Worm (Caenorhabditis elegans) whole organism, early embryonic: ENCODE results near the gene cyp-44A1.

Experiments
- B0310.2 ChIP-seq: sonication (generic microtip); optimal IDR thresholded peaks from 2 replicates; lab custom pipeline; 2016; ENCODE audit warnings: mild to moderate bottlenecking, missing genetic modification characterization, missing compliant biosample characterization
- F13C5.2 ChIP-seq: sonication (generic microtip); optimal IDR thresholded peaks from 2 replicates; lab custom pipeline; 2017; ENCODE audit warnings: mild to moderate bottlenecking, missing genetic modification characterization, inconsistent platforms, missing compliant biosample characterization
- ama-1 ChIP-seq: fragments of 150-350 bp; optimal IDR thresholded peaks from 2 replicates; lab custom pipeline; 2014
- ceh-13 ChIP-seq: fragments of 200-800 bp; sonication (Bioruptor generic); optimal IDR thresholded peaks from 2 replicates; lab custom pipeline; 2018; ENCODE audit warnings: mild to moderate bottlenecking, missing genetic modification characterization, missing compliant biosample characterization
- ceh-36 ChIP-seq: sonication (generic microtip); optimal IDR thresholded peaks from 2 replicates; lab custom pipeline; 2016; ENCODE audit warnings: missing genetic modification characterization, inconsistent platforms, missing compliant biosample characterization
- ets-7 ChIP-seq: sonication (generic microtip); optimal IDR thresholded peaks from 2 replicates; lab custom pipeline; 2016; ENCODE audit warnings: missing genotype, missing genetic modification characterization, missing compliant biosample characterization
- flt-1 ChIP-seq: fragments of 200-800 bp; sonication (Bioruptor generic); IDR thresholded peaks from 2 replicates; pipeline ENCODE4 v1.3.6; 2022; ENCODE audit warnings: missing genetic modification characterization, missing compliant biosample characterization
- hnd-1 ChIP-seq: sonication (generic microtip); optimal IDR thresholded peaks from 2 replicates; lab custom pipeline; 2016; ENCODE audit warnings: missing genetic modification characterization, missing compliant biosample characterization
- pes-1 ChIP-seq: fragments of 200-800 bp; sonication (Bioruptor generic); IDR thresholded peaks from 2 replicates; pipeline ENCODE4 v1.3.6; 2022; ENCODE audit warnings: missing genetic modification reagents, missing genetic modification characterization, missing compliant biosample characterization
- scrt-1 ChIP-seq: fragments of 200-800 bp; sonication (Bioruptor generic); IDR thresholded peaks from 2 replicates; pipeline ENCODE4 v1.3.6; 2022; ENCODE audit warnings: missing genetic modification characterization, missing compliant biosample characterization
- sea-1 ChIP-seq: fragments of 200-800 bp; sonication (Bioruptor generic); conservative IDR thresholded peaks from 2 replicates; pipeline ENCODE4 v1.3.6; 2022; ENCODE audit warnings: missing genetic modification characterization, missing compliant biosample characterization
- tbx-11 ChIP-seq: fragments of 200-800 bp; sonication (Bioruptor generic); IDR thresholded peaks from 2 replicates; pipeline ENCODE4 v1.3.6; 2022; ENCODE audit warnings: missing genetic modification characterization, missing compliant biosample characterization
- tbx-37 ChIP-seq: fragments of 200-800 bp; sonication (Bioruptor generic); conservative IDR thresholded peaks from 2 replicates; pipeline ENCODE4 v1.3.6; 2022; ENCODE audit warnings: missing genetic modification reagents, missing genetic modification characterization, missing compliant biosample characterization

ce11 chrII:5474946-5475345 lies 28.9 kb upstream of the cyp-44A1 start, which contains the start of gene ilcr-2:
- TF ChIP-seq tbx-37 (GFP tag; lab: Robert Waterston, UW) (no peak), ceh-13 (GFP tag; lab: Kevin White, UChicago) (no peak), scrt-1 (GFP tag; lab: Robert Waterston, UW) (no peak), B0310.2 (tag; lab: Kevin White, UChicago) (no peak), tbx-11 (GFP tag; lab: Robert Waterston, UW) (no peak), ama-1 (lab: Kevin White, UChicago) (no peak), pes-1 (GFP tag; lab: Robert Waterston, UW) (no peak), sea-1 (GFP tag; lab: Robert Waterston, UW) (no peak), F13C5.2 (no peak), flt-1 (GFP tag; lab: Robert Waterston, UW) (no peak), ceh-36 (tag; lab: Kevin White, UChicago) (no peak), hnd-1 (tag; lab: Kevin White, UChicago) (no peak), ets-7 (tag; lab: Kevin White, UChicago) (no peak)
